Worm (Caenorhabditis elegans) whole organism, midembryonic: ENCODE data around the gene pos-1.

Experiments used
- cog-1 ChIP-seq: sonication (generic microtip); optimal IDR thresholded peaks from 2 replicates; lab custom pipeline; 2016; ENCODE audit warnings: missing genetic modification characterization, missing compliant biosample characterization
- flt-1 ChIP-seq: fragments of 200-800 bp; sonication (Bioruptor generic); IDR thresholded peaks from 2 replicates; pipeline ENCODE4 v1.3.6; 2022; ENCODE audit warnings: missing genetic modification characterization, missing compliant biosample characterization
- med-1 ChIP-seq: sonication (generic microtip); optimal IDR thresholded peaks from 2 replicates; lab custom pipeline; 2017; ENCODE audit warnings: missing genetic modification characterization, mild to moderate bottlenecking, missing compliant biosample characterization, antibody characterized with exemption, missing genetic modification reagents; ENCODE audit not compliant: insufficient read depth
- ref-1 ChIP-seq: fragments of 200-800 bp; sonication (Bioruptor generic); conservative IDR thresholded peaks from 2 replicates; pipeline ENCODE4 v1.3.6; 2022; ENCODE audit warnings: missing genetic modification reagents, missing genetic modification characterization, missing compliant biosample characterization
- tab-1 ChIP-seq: fragments of 200-800 bp; sonication (Bioruptor generic); IDR thresholded peaks from 2 replicates; pipeline ENCODE4 v1.3.6; 2022; ENCODE audit warnings: missing genetic modification characterization, missing compliant biosample characterization
- ztf-29 ChIP-seq: fragments of 200-800 bp; sonication (Bioruptor generic); IDR thresholded peaks from 2 replicates; pipeline ENCODE4 v1.3.6; 2022; ENCODE audit warnings: missing genetic modification reagents, missing genetic modification characterization, missing compliant biosample characterization

DNA sequence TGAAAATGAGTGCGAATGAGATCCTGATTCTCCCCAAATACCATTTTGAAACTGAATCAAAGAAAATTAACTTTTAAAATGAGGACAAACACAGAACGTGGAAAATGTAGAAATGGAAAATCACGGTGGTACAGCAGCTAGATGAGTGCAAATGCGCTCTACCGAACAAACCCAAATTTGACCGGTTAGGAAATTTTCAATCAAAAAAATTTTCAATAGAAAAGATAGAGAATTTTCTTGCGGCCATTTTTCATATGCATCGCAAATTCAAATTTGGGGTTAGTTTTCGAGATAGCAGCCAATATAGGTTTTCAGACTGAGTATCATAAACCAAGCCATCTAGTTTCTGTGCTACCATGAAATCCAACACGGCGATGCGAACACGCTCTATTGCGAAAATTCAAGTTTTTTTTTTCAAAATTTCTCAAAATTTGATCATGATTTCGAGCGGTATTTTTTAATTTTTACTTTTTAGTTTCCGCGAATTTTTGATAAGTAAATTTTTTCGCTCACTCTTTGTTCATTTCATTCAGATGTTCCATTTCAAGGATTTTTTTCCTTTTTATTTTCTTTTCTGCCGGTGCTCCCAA is 359 bp upstream of the pos-1 start, which contains the start of gene vha-18:
- TF ChIP-seq flt-1 (GFP tag; lab: Robert Waterston, UW) = no peak
- no peak for TF ChIP-seq cog-1 (tag; lab: Kevin White, UChicago)
- TF ChIP-seq med-1 (GFP tag; lab: Kevin White, UChicago) = no peak
- no peak for TF ChIP-seq ztf-29 (GFP tag; lab: Robert Waterston, UW)
- TF ChIP-seq tab-1 (GFP tag; lab: Robert Waterston, UW) = no peak
- no peak for TF ChIP-seq ref-1 (GFP tag; lab: Robert Waterston, UW)
